Worm (Caenorhabditis elegans) whole organism, L3 larva: ENCODE measurements around the gene pqn-15.
A peak's percentile ranks its signal among the peaks of the same experiment; 100 is the strongest.

ENCODE experiments used
- R02D3.7 ChIP-seq: fragments of 150-350 bp; optimal IDR thresholded peaks from 2 replicates; lab custom pipeline; 2014; ENCODE audit warnings: missing biosample characterization, missing genetic modification characterization
- ZK546.5 ChIP-seq: sonication (generic microtip); optimal IDR thresholded peaks from 2 replicates; lab custom pipeline; 2017; ENCODE audit warnings: missing biosample characterization, missing genetic modification characterization
- ama-1 ChIP-seq: fragments of 150-350 bp; optimal IDR thresholded peaks from 2 replicates; lab custom pipeline; 2018
- ceh-82 ChIP-seq: fragments of 150-350 bp; optimal IDR thresholded peaks from 2 replicates; lab custom pipeline; 2014; ENCODE audit warnings: missing biosample characterization, missing genetic modification characterization
- egl-27 ChIP-seq: sonication (generic microtip); optimal IDR thresholded peaks from 4 replicates; lab custom pipeline; 2017; ENCODE audit warnings: missing biosample characterization, missing genetic modification reagents, missing genetic modification characterization
- egl-5 ChIP-seq: fragments of 150-350 bp; optimal IDR thresholded peaks from 2 replicates; lab custom pipeline; 2017; ENCODE audit warnings: missing biosample characterization, missing genetic modification reagents, missing genetic modification characterization, inconsistent platforms
- elt-1 ChIP-seq: fragments of 150-350 bp; optimal IDR thresholded peaks from 2 replicates; lab custom pipeline; 2014; ENCODE audit warnings: missing biosample characterization, missing genetic modification characterization
- elt-2 ChIP-seq: sonication (generic microtip); optimal IDR thresholded peaks from 2 replicates; lab custom pipeline; 2016; ENCODE audit warnings: missing genetic modification reagents, mild to moderate bottlenecking, missing genetic modification characterization, missing compliant biosample characterization
- eor-1 ChIP-seq, 2 experiments: fragments of 150-350 bp; optimal IDR thresholded peaks; 2 replicates each; lab custom pipeline; 2014 to 2018; ENCODE audit warnings: missing biosample characterization in 2 of 2, missing genetic modification characterization in 2 of 2
- fkh-10 ChIP-seq: sonication (generic microtip); optimal IDR thresholded peaks from 2 replicates; lab custom pipeline; 2017; ENCODE audit warnings: missing biosample characterization, missing genetic modification reagents, missing genetic modification characterization
- fos-1 ChIP-seq: fragments of 150-350 bp; optimal IDR thresholded peaks from 2 replicates; lab custom pipeline; 2014; ENCODE audit warnings: missing biosample characterization, missing genetic modification characterization
- jun-1 ChIP-seq: fragments of 150-350 bp; optimal IDR thresholded peaks from 2 replicates; lab custom pipeline; 2014; ENCODE audit warnings: missing biosample characterization, missing genetic modification reagents, missing genetic modification characterization
- lin-39 ChIP-seq: fragments of 150-350 bp; optimal IDR thresholded peaks from 2 replicates; lab custom pipeline; 2018; ENCODE audit warnings: missing biosample characterization, missing genetic modification reagents, missing genetic modification characterization
- mml-1 ChIP-seq: fragments of 150-350 bp; sonication (generic microtip); optimal IDR thresholded peaks from 3 replicates; lab custom pipeline; 2014; ENCODE audit warnings: missing biosample characterization, missing genetic modification characterization
- nfya-1 ChIP-seq: sonication (generic microtip); optimal IDR thresholded peaks from 2 replicates; lab custom pipeline; 2017; ENCODE audit warnings: missing genetic modification characterization, mild to moderate bottlenecking, missing compliant biosample characterization, antibody characterized with exemption, moderate library complexity; ENCODE audit not compliant: insufficient read depth
- nhr-11 ChIP-seq: fragments of 150-350 bp; optimal IDR thresholded peaks from 2 replicates; lab custom pipeline; 2014; ENCODE audit warnings: missing biosample characterization, missing genetic modification characterization
- nhr-23 ChIP-seq: fragments of 150-350 bp; optimal IDR thresholded peaks from 2 replicates; lab custom pipeline; 2014; ENCODE audit warnings: missing biosample characterization, missing genetic modification reagents, missing genetic modification characterization
- nhr-43 ChIP-seq: sonication (generic microtip); optimal IDR thresholded peaks from 2 replicates; lab custom pipeline; 2016; ENCODE audit warnings: mild to moderate bottlenecking, missing genetic modification characterization, missing compliant biosample characterization; ENCODE audit not compliant: poor library complexity, severe bottlenecking
- nhr-76 ChIP-seq: fragments of 150-350 bp; sonication (generic microtip); optimal IDR thresholded peaks from 5 replicates; lab custom pipeline; 2014; ENCODE audit warnings: missing biosample characterization, missing genetic modification characterization
- nhr-77 ChIP-seq: fragments of 150-350 bp; optimal IDR thresholded peaks from 2 replicates; lab custom pipeline; 2014; ENCODE audit warnings: missing biosample characterization, missing genetic modification characterization
- pha-4 ChIP-seq: fragments of 150-350 bp; optimal IDR thresholded peaks from 2 replicates; lab custom pipeline; 2014; ENCODE audit warnings: missing biosample characterization, missing genetic modification reagents, missing genetic modification characterization
- pqm-1 ChIP-seq: fragments of 150-350 bp; optimal IDR thresholded peaks from 2 replicates; lab custom pipeline; 2017; ENCODE audit warnings: missing biosample characterization, missing genetic modification characterization, inconsistent platforms
- sea-2 ChIP-seq: fragments of 150-350 bp; sonication (generic microtip); optimal IDR thresholded peaks from 4 replicates; lab custom pipeline; 2014; ENCODE audit warnings: missing biosample characterization, missing genetic modification reagents, missing genetic modification characterization
- unc-39 ChIP-seq: sonication (generic microtip); optimal IDR thresholded peaks from 4 replicates; lab custom pipeline; 2017; ENCODE audit warnings: missing biosample characterization, missing genetic modification characterization
- zag-1 ChIP-seq: fragments of 150-350 bp; optimal IDR thresholded peaks from 2 replicates; lab custom pipeline; 2014; ENCODE audit warnings: missing biosample characterization, missing genetic modification characterization
- ztf-4 ChIP-seq: fragments of 150-350 bp; optimal IDR thresholded peaks from 2 replicates; lab custom pipeline; 2014; ENCODE audit warnings: missing biosample characterization, missing genetic modification characterization

Gene pqn-15

ce11 chrX:4252047-4252446, 54.7 kb downstream of the pqn-15 start, which contains the start of gene srv-5:
Gene srv-5 (plus strand): TSS chrX:4252347.
- TF ChIP-seq nfya-1 (tag; lab: Kevin White, UChicago) (no peak), nhr-43 (tag; lab: Kevin White, UChicago) (no peak), nhr-77 (tag; lab: Kevin White, UChicago) (no peak), egl-27 (tag; lab: Kevin White, UChicago) (no peak), sea-2 (GFP tag; lab: Kevin White, UChicago) (no peak), unc-39 (tag; lab: Kevin White, UChicago) (no peak), lin-39 (tag; lab: Kevin White, UChicago) (no peak), pha-4 (tag; lab: Kevin White, UChicago) (no peak), nhr-76 (tag; lab: Kevin White, UChicago) (no peak), nhr-23 (tag; lab: Kevin White, UChicago) (no peak), egl-5 (tag; lab: Kevin White, UChicago) (no peak)

ce11 chrX:4248949-4249348, 57.8 kb downstream of the pqn-15 start, which contains the start of gene hlh-13:
Gene hlh-13 (plus strand): TSS chrX:4249249.
- TF ChIP-seq elt-1 (no peak), R02D3.7 (tag; lab: Kevin White, UChicago) (no peak), jun-1 (tag; lab: Kevin White, UChicago) (no peak), ceh-82 (tag; lab: Kevin White, UChicago) (no peak), eor-1 (tag; optimal IDR thresholded peaks at IDR 0.05; lab: Kevin White, UChicago) (no peak), sea-2 (GFP tag; lab: Kevin White, UChicago) (no peak), fkh-10 (no peak), ama-1 (no peak), ZK546.5 (tag; lab: Kevin White, UChicago) (no peak), nhr-23 (tag; lab: Kevin White, UChicago) (no peak), zag-1 (tag; lab: Kevin White, UChicago) (no peak), fos-1 (tag; lab: Kevin White, UChicago) (no peak), lin-39 (tag; lab: Kevin White, UChicago) (no peak), pqm-1 (no peak), mml-1 (no peak), nhr-11 (tag; lab: Kevin White, UChicago) (no peak)
- TF ChIP-seq, all 47 proteins: peak for 0

- TF ChIP-seq pqm-1 (peak; percentile 48), elt-2 (peak; percentile 57), ztf-4 (no peak), pha-4 (tag; lab: Kevin White, UChicago) (peak; percentile 90)
These were observed 58.3 kb downstream of the pqn-15 start for ce11 chrX:4248417-4248816.
